Worm (Caenorhabditis elegans) whole organism, L3 larva: ENCODE results near the gene duxl-1.

Experiments used
- nfya-1 ChIP-seq: sonication (generic microtip); optimal IDR thresholded peaks from 2 replicates; lab custom pipeline; 2017; ENCODE audit warnings: missing genetic modification characterization, mild to moderate bottlenecking, missing compliant biosample characterization, antibody characterized with exemption, moderate library complexity; ENCODE audit not compliant: insufficient read depth
- nhr-11 ChIP-seq: fragments of 150-350 bp; optimal IDR thresholded peaks from 2 replicates; lab custom pipeline; 2014; ENCODE audit warnings: missing biosample characterization, missing genetic modification characterization
- nhr-28 ChIP-seq: fragments of 150-350 bp; optimal IDR thresholded peaks from 2 replicates; lab custom pipeline; 2014; ENCODE audit warnings: missing biosample characterization, missing genetic modification characterization

ce11 chrII:1663516-1663915, at the start of gene duxl-1:
- TF ChIP-seq nfya-1 (no peak), nhr-11 (tag; lab: Kevin White, UChicago) (no peak), nhr-28 (tag; lab: Kevin White, UChicago) (no peak)
